Worm (Caenorhabditis elegans): ENCODE data around the gene T22D1.17.

T22D1.17 gene

ce11 chrIV:6905947-6906489, at the start of gene T22D1.17, which contains the start of gene T22D1.8:
TSS of gene T22D1.17 (plus strand) at chrIV:6905997.
TSS of gene T22D1.8 (minus strand) at chrIV:6906348.
- TF ChIP-seq pax-1 (tag; optimal IDR thresholded peaks at IDR 0.05): no peak
- no peak for TF ChIP-seq unc-55 (GFP tag; optimal IDR thresholded peaks at IDR 0.05)
- no peak for TF ChIP-seq nfya-1 (tag; optimal IDR thresholded peaks at IDR 0.05)
- TF ChIP-seq dmd-4 (tag; optimal IDR thresholded peaks at IDR 0.05; ENCODE audit: borderline replicate concordance): no peak
- no peak for TF ChIP-seq zip-5 (tag; optimal IDR thresholded peaks at IDR 0.05)

ce11 chrIV:6859270-6859669, 46.5 kb upstream of the T22D1.17 start, which contains the start of gene R13H7.2:
TSS of gene R13H7.2 (minus strand) at chrIV:6859370.
- TF ChIP-seq gmeb-2 (tag; optimal IDR thresholded peaks at IDR 0.05) (no peak), ref-2 (tag; optimal IDR thresholded peaks at IDR 0.05) (no peak), ceh-31 (tag; optimal IDR thresholded peaks at IDR 0.05) (no peak), ets-4 (tag; optimal IDR thresholded peaks at IDR 0.05) (no peak), pax-1 (tag; optimal IDR thresholded peaks at IDR 0.05) (no peak)

- TF ChIP-seq K09A11.1 (tag; optimal IDR thresholded peaks at IDR 0.05; ENCODE audit: insufficient read depth) (no peak), zip-5 (tag; optimal IDR thresholded peaks at IDR 0.05) (no peak), F13H6.1 (tag; optimal IDR thresholded peaks at IDR 0.05) (no peak), unc-86 (tag; optimal IDR thresholded peaks at IDR 0.05) (no peak), ceh-19 (GFP tag; optimal IDR thresholded peaks at IDR 0.05) (no peak), dmd-4 (tag; optimal IDR thresholded peaks at IDR 0.05; ENCODE audit: borderline replicate concordance) (no peak), ama-1 (optimal IDR thresholded peaks at IDR 0.05) (no peak), unc-55 (GFP tag; optimal IDR thresholded peaks at IDR 0.05) (no peak), madf-2 (tag; optimal IDR thresholded peaks at IDR 0.05) (no peak)
Observed at ce11 chrIV:6867791-6868190, 38.0 kb upstream of the T22D1.17 start, which contains the start of gene srx-20. TSS of gene srx-20 (plus strand) at chrIV:6868091.

ce11 chrIV:6872958-6873357, 32.8 kb upstream of the T22D1.17 start, which contains the start of gene srx-19:
TSS of gene srx-19 (plus strand) at chrIV:6873258.
- TF ChIP-seq fkh-6 (tag; optimal IDR thresholded peaks at IDR 0.05): no peak
- TF ChIP-seq ceh-14 (tag; optimal IDR thresholded peaks at IDR 0.05): no peak
- no peak for TF ChIP-seq ceh-24 (tag; optimal IDR thresholded peaks at IDR 0.05)
- TF ChIP-seq pag-3 (tag; optimal IDR thresholded peaks at IDR 0.05; ENCODE audit: borderline replicate concordance): no peak
- no peak for TF ChIP-seq ets-4 (tag; optimal IDR thresholded peaks at IDR 0.05)
- TF ChIP-seq nhr-232 (tag; optimal IDR thresholded peaks at IDR 0.05): no peak
- no peak for TF ChIP-seq C38D4.7 (GFP tag; optimal IDR thresholded peaks at IDR 0.05)
- no peak for TF ChIP-seq ama-1 (optimal IDR thresholded peaks at IDR 0.05)

- TF ChIP-seq ceh-31 (tag; optimal IDR thresholded peaks at IDR 0.05) (no peak), ceh-18 (tag; optimal IDR thresholded peaks at IDR 0.05) (peak; percentile 64)
Observed at ce11 chrIV:6878912-6879554, 26.8 kb upstream of the T22D1.17 start.

ce11 chrIV:6879666-6880210, 26.1 kb upstream of the T22D1.17 start:
- TF ChIP-seq K09A11.1 (tag; optimal IDR thresholded peaks at IDR 0.05; ENCODE audit: insufficient read depth): no peak
- TF ChIP-seq T23F11.4 (GFP tag; optimal IDR thresholded peaks at IDR 0.05): no peak
- TF ChIP-seq che-1 (tag; optimal IDR thresholded peaks at IDR 0.05): no peak
- no peak for TF ChIP-seq ceh-19 (GFP tag; optimal IDR thresholded peaks at IDR 0.05)
- TF ChIP-seq ztf-16 (tag; optimal IDR thresholded peaks at IDR 0.05): no peak
- no peak for TF ChIP-seq hlh-15 (tag; optimal IDR thresholded peaks at IDR 0.05)
- TF ChIP-seq ahr-1 (tag; optimal IDR thresholded peaks at IDR 0.05): no peak
- TF ChIP-seq pqm-1 (tag; optimal IDR thresholded peaks at IDR 0.05): no peak

- TF ChIP-seq T23F11.4 (GFP tag; optimal IDR thresholded peaks at IDR 0.05) (no peak), unc-42 (tag; optimal IDR thresholded peaks at IDR 0.05) (no peak), elt-2 (tag; optimal IDR thresholded peaks at IDR 0.05) (peak; percentile 13), K02D7.2 (tag; optimal IDR thresholded peaks at IDR 0.05) (no peak), ets-4 (tag; optimal IDR thresholded peaks at IDR 0.05) (no peak), ceh-6 (GFP tag; optimal IDR thresholded peaks at IDR 0.05) (no peak), ref-2 (tag; optimal IDR thresholded peaks at IDR 0.05) (no peak)
Observed at ce11 chrIV:6880415-6880814, 25.4 kb upstream of the T22D1.17 start.

All from whole organism, late embryonic.